Fruit fly (Drosophila melanogaster) whole organism, embryonic: ENCODE measurements around the gene Tpr2.

Source experiments
- Abd-B ChIP-seq: fragments of 200-800 bp; sonication (Bioruptor generic); optimal IDR thresholded peaks from 2 replicates; lab custom pipeline; 2018; ENCODE audit warnings: missing biosample characterization, mild to moderate bottlenecking, missing genetic modification characterization, moderate library complexity
- Adf1 ChIP-seq: fragments of 200-800 bp; sonication (Bioruptor generic); IDR thresholded peaks from 2 replicates; pipeline ENCODE4 v1.3.6; 2022; ENCODE audit warnings: missing biosample characterization, missing genetic modification characterization
- Atf-2 ChIP-seq: fragments of 200-800 bp; sonication (Bioruptor generic); optimal IDR thresholded peaks from 2 replicates; lab custom pipeline; 2016; ENCODE audit warnings: missing biosample characterization, missing genetic modification characterization
- CG11093 ChIP-seq: fragments of 200-800 bp; sonication (Bioruptor generic); IDR thresholded peaks from 3 replicates; pipeline ENCODE4 v1.3.6; 2022; ENCODE audit warnings: missing biosample characterization, missing genetic modification characterization
- CG11696 ChIP-seq: fragments of 200-800 bp; sonication (Bioruptor generic); IDR thresholded peaks from 2 replicates; pipeline ENCODE4 v1.3.6; 2022; ENCODE audit warnings: missing biosample characterization, missing genetic modification characterization
- CG12299 ChIP-seq: fragments of 200-800 bp; sonication (Bioruptor generic); optimal IDR thresholded peaks from 2 replicates; lab custom pipeline; 2018; ENCODE audit warnings: missing biosample characterization, mild to moderate bottlenecking, missing genetic modification characterization
- CG12659 ChIP-seq: fragments of 200-800 bp; sonication (Bioruptor generic); optimal IDR thresholded peaks from 3 replicates; lab custom pipeline; 2017; ENCODE audit warnings: mild to moderate bottlenecking, missing biosample characterization, missing genetic modification reagents, missing genetic modification characterization
- CG12769 ChIP-seq: fragments of 200-800 bp; sonication (Bioruptor generic); optimal IDR thresholded peaks from 2 replicates; lab custom pipeline; 2019; ENCODE audit warnings: missing biosample characterization, mild to moderate bottlenecking, missing genetic modification characterization, moderate library complexity
- CG14050 ChIP-seq: fragments of 200-800 bp; sonication (Bioruptor generic); IDR thresholded peaks from 3 replicates; pipeline ENCODE4 v1.3.6; 2022; ENCODE audit warnings: missing biosample characterization, missing genetic modification characterization
- CG14710 ChIP-seq: fragments of 200-800 bp; sonication (Bioruptor generic); optimal IDR thresholded peaks from 3 replicates; lab custom pipeline; 2019; ENCODE audit warnings: missing biosample characterization, mild to moderate bottlenecking, missing genetic modification characterization, moderate library complexity
- CG17385 ChIP-seq: fragments of 200-800 bp; sonication (Bioruptor generic); optimal IDR thresholded peaks from 3 replicates; lab custom pipeline; 2018; ENCODE audit warnings: missing biosample characterization, mild to moderate bottlenecking, missing genetic modification characterization
- CG1792 ChIP-seq: fragments of 200-800 bp; sonication (Bioruptor generic); optimal IDR thresholded peaks from 2 replicates; lab custom pipeline; 2016; ENCODE audit warnings: missing biosample characterization, missing genetic modification characterization
- CG18599 ChIP-seq: fragments of 200-800 bp; sonication (Bioruptor generic); optimal IDR thresholded peaks from 3 replicates; lab custom pipeline; 2017; ENCODE audit warnings: missing biosample characterization, missing genetic modification characterization, mild to moderate bottlenecking, moderate library complexity, missing genetic modification reagents
- CG3726 ChIP-seq: fragments of 200-800 bp; sonication (Bioruptor generic); IDR thresholded peaks from 3 replicates; pipeline ENCODE4, ENCODE4 v1.3.6; 2022; ENCODE audit warnings: missing biosample characterization, missing genetic modification characterization
- CG3995 ChIP-seq: fragments of 200-800 bp; sonication (Bioruptor generic); optimal IDR thresholded peaks from 3 replicates; lab custom pipeline; 2016; ENCODE audit warnings: missing biosample characterization, missing genetic modification characterization
- CG6654 ChIP-seq: fragments of 200-800 bp; sonication (Bioruptor generic); optimal IDR thresholded peaks from 2 replicates; lab custom pipeline; 2017; ENCODE audit warnings: missing biosample characterization, mild to moderate bottlenecking, missing genetic modification characterization
- CG6765 ChIP-seq: fragments of 200-800 bp; sonication (Bioruptor generic); optimal IDR thresholded peaks from 3 replicates; lab custom pipeline; 2017; ENCODE audit warnings: missing biosample characterization, mild to moderate bottlenecking, missing genetic modification characterization
- CG7357 ChIP-seq: fragments of 200-800 bp; sonication (Bioruptor generic); IDR thresholded peaks from 3 replicates; pipeline ENCODE4 v1.3.6; 2022; ENCODE audit warnings: missing biosample characterization, missing genetic modification characterization
- CG8765 ChIP-seq: fragments of 200-800 bp; sonication (Bioruptor generic); IDR thresholded peaks from 2 replicates; pipeline ENCODE4 v1.3.6; 2022; ENCODE audit warnings: missing biosample characterization, missing genetic modification characterization
- CG9437 ChIP-seq: fragments of 200-800 bp; sonication (Bioruptor generic); optimal IDR thresholded peaks from 2 replicates; lab custom pipeline; 2018; ENCODE audit warnings: missing biosample characterization, mild to moderate bottlenecking, missing genetic modification characterization
- CG9609 ChIP-seq: fragments of 200-800 bp; sonication (Bioruptor generic); optimal IDR thresholded peaks from 3 replicates; lab custom pipeline; 2016; ENCODE audit warnings: missing biosample characterization, missing genetic modification characterization
- Chrac-16 ChIP-seq: fragments of 200-800 bp; sonication (Bioruptor generic); optimal IDR thresholded peaks from 3 replicates; lab custom pipeline; 2016; ENCODE audit warnings: missing biosample characterization, missing genetic modification characterization
- Deaf1 ChIP-seq: fragments of 200-800 bp; optimal IDR thresholded peaks from 3 replicates; lab custom pipeline; 2019; ENCODE audit warnings: missing biosample characterization, mild to moderate bottlenecking, missing genetic modification characterization, moderate library complexity
- Drgx ChIP-seq: fragments of 200-800 bp; sonication (Bioruptor generic); IDR thresholded peaks from 2 replicates; pipeline ENCODE4 v1.3.6; 2022; ENCODE audit warnings: missing biosample characterization, missing genetic modification characterization
- ERR ChIP-seq: fragments of 200-800 bp; sonication (Bioruptor generic); optimal IDR thresholded peaks from 2 replicates; lab custom pipeline; 2016; ENCODE audit warnings: missing biosample characterization, missing genetic modification characterization
- Eip74EF ChIP-seq, 2 experiments: fragments of 200-800 bp in 1 of 2; fragments of >200 bp in 1 of 2; sonication (Bioruptor generic) in 1 of 2; optimal IDR thresholded peaks; 2 replicates each; lab custom pipeline; 2017 to 2019; ENCODE audit warnings: missing biosample characterization in 2 of 2, missing genetic modification characterization in 2 of 2, mild to moderate bottlenecking in 1 of 2, moderate library complexity in 1 of 2
- Elba2 ChIP-seq: fragments of 200-800 bp; sonication (Bioruptor generic); optimal IDR thresholded peaks from 3 replicates; lab custom pipeline; 2016; ENCODE audit warnings: missing biosample characterization, missing genetic modification characterization
- Ets65A ChIP-seq: fragments of 200-800 bp; sonication (Bioruptor generic); peaks from one replicate; lab custom pipeline; 2016; ENCODE audit warnings: missing biosample characterization, missing genetic modification characterization
- HLHmδ ChIP-seq: fragments of 200-800 bp; sonication (Bioruptor generic); optimal IDR thresholded peaks from 2 replicates; lab custom pipeline; 2018; ENCODE audit warnings: missing biosample characterization, mild to moderate bottlenecking, missing genetic modification characterization, moderate library complexity
- Nf-YB ChIP-seq: fragments of 200-800 bp; sonication (Bioruptor generic); optimal IDR thresholded peaks from 3 replicates; lab custom pipeline; 2019; ENCODE audit warnings: missing biosample characterization, mild to moderate bottlenecking, missing genetic modification characterization, moderate library complexity
- Sin3A ChIP-seq: fragments of >200 bp; optimal IDR thresholded peaks from 2 replicates; lab custom pipeline; 2018
- Sry-δ ChIP-seq: fragments of 200-800 bp; sonication (Bioruptor generic); optimal IDR thresholded peaks from 2 replicates; lab custom pipeline; 2016; ENCODE audit warnings: missing biosample characterization, missing genetic modification characterization
- Usf ChIP-seq: fragments of 200-800 bp; sonication (Bioruptor generic); optimal IDR thresholded peaks from 2 replicates; lab custom pipeline; 2017; ENCODE audit warnings: missing genotype, missing biosample characterization, missing genetic modification characterization
- Xbp1 ChIP-seq: fragments of 200-800 bp; sonication (Bioruptor generic); optimal IDR thresholded peaks from 3 replicates; lab custom pipeline; 2016; ENCODE audit warnings: missing biosample characterization, mild to moderate bottlenecking, missing genetic modification characterization
- YL-1 ChIP-seq: fragments of 200-800 bp; sonication (Bioruptor generic); optimal IDR thresholded peaks from 3 replicates; lab custom pipeline; 2017; ENCODE audit warnings: missing biosample characterization, mild to moderate bottlenecking, missing genetic modification characterization
- ara ChIP-seq: fragments of 200-800 bp; sonication (Bioruptor generic); IDR thresholded peaks from 2 replicates; pipeline ENCODE4 v1.3.6; 2022; ENCODE audit warnings: missing biosample characterization, missing genetic modification characterization
- ato ChIP-seq: fragments of 200-800 bp; sonication (Bioruptor generic); IDR thresholded peaks from 2 replicates; pipeline ENCODE4 v1.3.6; 2022; ENCODE audit warnings: missing biosample characterization, missing genetic modification characterization; ENCODE audit not compliant: partially characterized antibody
- btn ChIP-seq: fragments of 200-800 bp; sonication (Bioruptor generic); optimal IDR thresholded peaks from 2 replicates; lab custom pipeline; 2016; ENCODE audit warnings: missing biosample characterization, missing genetic modification characterization
- chn ChIP-seq: fragments of 200-800 bp; sonication (Bioruptor generic); optimal IDR thresholded peaks from 2 replicates; lab custom pipeline; 2016; ENCODE audit warnings: missing biosample characterization, missing genetic modification characterization
- crol ChIP-seq: fragments of 200-800 bp; sonication (Bioruptor generic); IDR thresholded peaks from 2 replicates; pipeline ENCODE4 v1.3.6; 2022; ENCODE audit warnings: missing biosample characterization, missing genetic modification characterization
- dm ChIP-seq: fragments of 200-800 bp; sonication (Bioruptor generic); optimal IDR thresholded peaks from 3 replicates; lab custom pipeline; 2016; ENCODE audit warnings: missing biosample characterization, missing genetic modification characterization
- dysf ChIP-seq: fragments of 200-800 bp; sonication (Bioruptor generic); IDR thresholded peaks from 3 replicates; pipeline ENCODE4 v1.3.6; 2022; ENCODE audit warnings: missing biosample characterization, missing genetic modification characterization
- fru ChIP-seq: fragments of >200 bp; optimal IDR thresholded peaks from 2 replicates; lab custom pipeline; 2017
- knrl ChIP-seq: fragments of 200-800 bp; sonication (Bioruptor generic); IDR thresholded peaks from 3 replicates; pipeline ENCODE4 v1.3.6; 2022; ENCODE audit warnings: missing biosample characterization, missing genetic modification characterization; ENCODE audit not compliant: partially characterized antibody
- lola ChIP-seq, 3 experiments: fragments of >200 bp in 2 of 3; fragments of 200-800 bp in 1 of 3; sonication (Bioruptor generic) in 1 of 3; optimal IDR thresholded peaks; 2 replicates each; lab custom pipeline; 2017 to 2019; ENCODE audit warnings: missing biosample characterization in 3 of 3, missing genetic modification characterization in 3 of 3, mild to moderate bottlenecking in 1 of 3, moderate library complexity in 1 of 3
- mirr ChIP-seq: fragments of 200-800 bp; sonication (Bioruptor generic); optimal IDR thresholded peaks from 3 replicates; lab custom pipeline; 2018; ENCODE audit warnings: missing biosample characterization, mild to moderate bottlenecking, missing genetic modification characterization
- org-1 ChIP-seq: fragments of 200-800 bp; sonication (Bioruptor generic); optimal IDR thresholded peaks from 2 replicates; lab custom pipeline; 2017; ENCODE audit warnings: missing biosample characterization, missing genetic modification characterization
- pita ChIP-seq: fragments of 200-800 bp; sonication (Bioruptor generic); optimal IDR thresholded peaks from 2 replicates; lab custom pipeline; 2017; ENCODE audit warnings: missing biosample characterization, mild to moderate bottlenecking, missing genetic modification characterization
- psq ChIP-seq: fragments of 200-800 bp; sonication (Bioruptor generic); optimal IDR thresholded peaks from 2 replicates; lab custom pipeline; 2017; ENCODE audit warnings: missing biosample characterization, missing genetic modification characterization
- sna ChIP-seq: fragments of 200-800 bp; sonication (Bioruptor generic); IDR thresholded peaks from 2 replicates; pipeline ENCODE4 v1.3.6; 2022; ENCODE audit warnings: missing biosample characterization, missing genetic modification characterization; ENCODE audit not compliant: partially characterized antibody
- tin ChIP-seq: fragments of 200-800 bp; sonication (Bioruptor generic); optimal IDR thresholded peaks from 3 replicates; lab custom pipeline; 2016; ENCODE audit warnings: missing biosample characterization, missing genetic modification characterization

The Tpr2 gene

dm6 chr2L:16535673-16536144, 44.4 kb downstream of the Tpr2 start (continued):
- TF ChIP-seq CG3726 (GFP tag; lab: Robert Waterston, UW) (peak; percentile 91; the same call in 2 of the 3 replicates), dm (peak; percentile 70), pita (GFP tag; lab: Kevin White, UChicago) (no peak), CG18599 (GFP tag; lab: Kevin White, UChicago) (peak; percentile 93), dysf (peak; percentile 94), CG6765 (peak; percentile 79), YL-1 (GFP tag; lab: Kevin White, UChicago) (peak; percentile 49), sna (GFP tag; lab: Robert Waterston, UW) (no peak), btn (GFP tag; lab: Kevin White, UChicago) (peak; percentile 76), tin (GFP tag; lab: Kevin White, UChicago) (peak; percentile 88), Usf (peak; percentile 75), mirr (GFP tag; lab: Kevin White, UChicago) (peak; percentile 14), ara (GFP tag; lab: Robert Waterston, UW) (peak; percentile 97), ato (GFP tag; lab: Robert Waterston, UW) (no peak), Sin3A (lab: Kevin White, UChicago) (no peak), CG12769 (tag; lab: Kevin White, UChicago) (peak; percentile 88), CG17385 (GFP tag; lab: Kevin White, UChicago) (peak; percentile 88), CG12299 (tag; lab: Kevin White, UChicago) (peak; percentile 92), CG11093 (GFP tag; lab: Robert Waterston, UW) (peak; percentile 91), psq (GFP tag; lab: Kevin White, UChicago) (peak; percentile 84), knrl (GFP tag; lab: Robert Waterston, UW) (no peak), HLHmδ (GFP tag; lab: Kevin White, UChicago) (peak; percentile 91), Xbp1 (peak; percentile 91), CG1792 (GFP tag; lab: Kevin White, UChicago) (peak; percentile 67), Abd-B (peak; percentile 74), Drgx (peak; percentile 92), Deaf1 (peak; percentile 69), Elba2 (GFP tag; lab: Kevin White, UChicago) (peak; percentile 68), CG11696 (peak; percentile 87), org-1 (GFP tag; lab: Kevin White, UChicago) (peak; percentile 90), chn (GFP tag; lab: Kevin White, UChicago) (peak; percentile 83), Eip74EF (GFP tag; optimal IDR thresholded peaks at IDR 0.05; lab: Kevin White, UChicago) (peak in 1 of 2 experiments; percentile 96), crol (GFP tag; lab: Robert Waterston, UW) (peak; percentile 67), CG3995 (GFP tag; lab: Kevin White, UChicago) (peak; percentile 32), Sry-δ (peak; percentile 44), CG14050 (peak; percentile 90), CG9437 (GFP tag; lab: Kevin White, UChicago) (peak; percentile 33), fru (lab: Kevin White, UChicago) (no peak), Chrac-16 (peak; percentile 90), lola (GFP tag; optimal IDR thresholded peaks at IDR 0.05; lab: Kevin White, UChicago) (peak in 1 of 3 experiments; percentile 95), CG12659 (peak; percentile 85), CG8765 (GFP tag; lab: Robert Waterston, UW) (peak; percentile 94), Adf1 (GFP tag; lab: Robert Waterston, UW) (peak; percentile 92), CG7357 (GFP tag; lab: Robert Waterston, UW) (peak; percentile 86), Nf-YB (peak; percentile 77), ERR (GFP tag; lab: Kevin White, UChicago) (peak; percentile 83), Ets65A (GFP tag; lab: Kevin White, UChicago) (peak; percentile 90), CG14710 (peak; percentile 92), Atf-2 (GFP tag; lab: Kevin White, UChicago) (peak; percentile 82), CG9609 (GFP tag; lab: Kevin White, UChicago) (peak; percentile 82), CG6654 (GFP tag; lab: Kevin White, UChicago) (peak; percentile 64)
